Fruit fly (Drosophila melanogaster): ENCODE data around the gene HLH3B.

dm6 chrX:2637914-2638313 is 43.6 kb downstream of the HLH3B start:
- no peak for TF ChIP-seq CG8478 (optimal IDR thresholded peaks at IDR 0.05)
- TF ChIP-seq psq (optimal IDR thresholded peaks at IDR 0.05), result no peak
- TF ChIP-seq usp (GFP tag; optimal IDR thresholded peaks at IDR 0.05), result no peak

All from whole organism.